Fruit fly (Drosophila melanogaster) whole organism, embryonic: Measurements from ENCODE around the gene Coa8.

ENCODE experiments used
- BEAF-32 ChIP-seq: fragments of 200-800 bp; sonication (Bioruptor generic); optimal IDR thresholded peaks from 3 replicates; lab custom pipeline; 2017; ENCODE audit warnings: missing biosample characterization, missing genetic modification characterization, mild to moderate bottlenecking, moderate library complexity, missing genetic modification reagents
- CG1024 ChIP-seq: fragments of 200-800 bp; sonication (Bioruptor generic); IDR thresholded peaks from 2 replicates; pipeline ENCODE4 v1.3.6; 2022; ENCODE audit warnings: missing biosample characterization, missing genetic modification characterization
- CG10543 ChIP-seq: fragments of 200-800 bp; sonication (Bioruptor generic); optimal IDR thresholded peaks from 3 replicates; lab custom pipeline; 2017; ENCODE audit warnings: missing biosample characterization, mild to moderate bottlenecking, missing genetic modification characterization, moderate library complexity
- CG10565 ChIP-seq: fragments of 200-800 bp; sonication (Bioruptor generic); optimal IDR thresholded peaks from 3 replicates; lab custom pipeline; 2016; ENCODE audit warnings: missing biosample characterization, mild to moderate bottlenecking, missing genetic modification characterization
- CG12071 ChIP-seq: fragments of 200-800 bp; sonication (Bioruptor generic); optimal IDR thresholded peaks from 3 replicates; lab custom pipeline; 2018; ENCODE audit warnings: missing biosample characterization, mild to moderate bottlenecking, missing genetic modification characterization
- CG14050 ChIP-seq: fragments of 200-800 bp; sonication (Bioruptor generic); IDR thresholded peaks from 3 replicates; pipeline ENCODE4 v1.3.6; 2022; ENCODE audit warnings: missing biosample characterization, missing genetic modification characterization
- CG17385 ChIP-seq: fragments of 200-800 bp; sonication (Bioruptor generic); optimal IDR thresholded peaks from 3 replicates; lab custom pipeline; 2018; ENCODE audit warnings: missing biosample characterization, mild to moderate bottlenecking, missing genetic modification characterization
- CG17802 ChIP-seq: fragments of 200-800 bp; sonication (Bioruptor generic); optimal IDR thresholded peaks from 2 replicates; lab custom pipeline; 2018; ENCODE audit warnings: missing biosample characterization, mild to moderate bottlenecking, missing genetic modification characterization, moderate library complexity
- CG2199 ChIP-seq: fragments of 200-800 bp; sonication (Bioruptor generic); IDR thresholded peaks from 3 replicates; pipeline ENCODE4 v1.3.6; 2022; ENCODE audit warnings: missing biosample characterization, missing genetic modification characterization
- CG3163 ChIP-seq: fragments of 200-800 bp; sonication (Bioruptor generic); optimal IDR thresholded peaks from 3 replicates; lab custom pipeline; 2016; ENCODE audit warnings: missing biosample characterization, missing genetic modification characterization
- CG34376 ChIP-seq: fragments of 200-800 bp; sonication (Bioruptor generic); optimal IDR thresholded peaks from 2 replicates; lab custom pipeline; 2018; ENCODE audit warnings: missing biosample characterization, mild to moderate bottlenecking, missing genetic modification characterization
- CG4707 ChIP-seq: fragments of 200-800 bp; sonication (Bioruptor generic); optimal IDR thresholded peaks from 2 replicates; lab custom pipeline; 2018; ENCODE audit warnings: missing biosample characterization, mild to moderate bottlenecking, missing genetic modification characterization, moderate library complexity
- CG6175 ChIP-seq: fragments of 200-800 bp; sonication (Bioruptor generic); IDR thresholded peaks from 3 replicates; pipeline ENCODE4 v1.3.6; 2022; ENCODE audit warnings: missing biosample characterization, missing genetic modification characterization
- CG6683 ChIP-seq: fragments of 200-800 bp; sonication (Bioruptor generic); optimal IDR thresholded peaks from 2 replicates; lab custom pipeline; 2017; ENCODE audit warnings: missing biosample characterization, mild to moderate bottlenecking, missing genetic modification characterization, missing genetic modification reagents
- CG7556 ChIP-seq: fragments of 200-800 bp; sonication (Bioruptor generic); optimal IDR thresholded peaks from 2 replicates; lab custom pipeline; 2017; ENCODE audit warnings: missing biosample characterization, mild to moderate bottlenecking, missing genetic modification characterization
- CG8089 ChIP-seq: fragments of 200-800 bp; sonication (Bioruptor generic); optimal IDR thresholded peaks from 3 replicates; lab custom pipeline; 2016; ENCODE audit warnings: missing biosample characterization, missing genetic modification characterization
- CG8281 ChIP-seq: fragments of 200-800 bp; sonication (Bioruptor generic); optimal IDR thresholded peaks from 2 replicates; lab custom pipeline; 2018; ENCODE audit warnings: missing biosample characterization, mild to moderate bottlenecking, missing genetic modification characterization, moderate library complexity
- CG9437 ChIP-seq: fragments of 200-800 bp; sonication (Bioruptor generic); optimal IDR thresholded peaks from 2 replicates; lab custom pipeline; 2018; ENCODE audit warnings: missing biosample characterization, mild to moderate bottlenecking, missing genetic modification characterization
- CG9727 ChIP-seq: fragments of 200-800 bp; sonication (Bioruptor generic); optimal IDR thresholded peaks from 3 replicates; lab custom pipeline; 2017; ENCODE audit warnings: missing biosample characterization, mild to moderate bottlenecking, missing genetic modification characterization
- Deaf1 ChIP-seq: fragments of 200-800 bp; optimal IDR thresholded peaks from 3 replicates; lab custom pipeline; 2019; ENCODE audit warnings: missing biosample characterization, mild to moderate bottlenecking, missing genetic modification characterization, moderate library complexity
- Dek ChIP-seq: fragments of 200-800 bp; sonication (Bioruptor generic); optimal IDR thresholded peaks from 3 replicates; lab custom pipeline; 2019; ENCODE audit warnings: missing biosample characterization, mild to moderate bottlenecking, missing genetic modification characterization, moderate library complexity
- Doc3 ChIP-seq: fragments of 200-800 bp; sonication (Bioruptor generic); IDR thresholded peaks from 3 replicates; pipeline ENCODE4 v1.3.6; 2022; ENCODE audit warnings: missing biosample characterization, missing genetic modification characterization; ENCODE audit not compliant: partially characterized antibody
- Elba2 ChIP-seq: fragments of 200-800 bp; sonication (Bioruptor generic); optimal IDR thresholded peaks from 3 replicates; lab custom pipeline; 2016; ENCODE audit warnings: missing biosample characterization, missing genetic modification characterization
- Fer1 ChIP-seq: fragments of 200-800 bp; sonication (Bioruptor generic); optimal IDR thresholded peaks from 2 replicates; lab custom pipeline; 2017; ENCODE audit warnings: missing biosample characterization, mild to moderate bottlenecking, missing genetic modification characterization
- Hsf ChIP-seq: fragments of 200-800 bp; sonication (Bioruptor generic); optimal IDR thresholded peaks from 3 replicates; lab custom pipeline; 2016; ENCODE audit warnings: missing biosample characterization, missing genetic modification characterization
- Opbp ChIP-seq: fragments of 200-800 bp; sonication (Bioruptor generic); IDR thresholded peaks from 3 replicates; pipeline ENCODE4 v1.3.6; 2022; ENCODE audit warnings: missing biosample characterization, missing genetic modification characterization; ENCODE audit not compliant: partially characterized antibody
- Ptx1 ChIP-seq: fragments of 200-800 bp; sonication (Bioruptor generic); IDR thresholded peaks from 2 replicates; pipeline ENCODE4 v1.3.6; 2022; ENCODE audit warnings: missing biosample characterization, missing genetic modification characterization
- Rfx ChIP-seq: fragments of 200-800 bp; sonication (Bioruptor generic); IDR thresholded peaks from 2 replicates; pipeline ENCODE4 v1.3.6; 2022; ENCODE audit warnings: missing biosample characterization, missing genetic modification characterization
- Rx ChIP-seq: fragments of 200-800 bp; sonication (Bioruptor generic); IDR thresholded peaks from 2 replicates; pipeline ENCODE4 v1.3.6; 2022; ENCODE audit warnings: missing biosample characterization, missing genetic modification characterization
- al ChIP-seq: fragments of 200-800 bp; sonication (Bioruptor generic); IDR thresholded peaks from 2 replicates; pipeline ENCODE4 v1.3.6; 2022; ENCODE audit warnings: missing biosample characterization, missing genetic modification characterization
- az2 ChIP-seq: fragments of 200-800 bp; sonication (Bioruptor generic); optimal IDR thresholded peaks from 3 replicates; lab custom pipeline; 2016; ENCODE audit warnings: missing biosample characterization, missing genetic modification characterization
- bowl ChIP-seq: fragments of 200-800 bp; sonication (Bioruptor generic); IDR thresholded peaks from 2 replicates; pipeline ENCODE4 v1.3.6; 2022; ENCODE audit warnings: missing biosample characterization, missing genetic modification characterization
- caup ChIP-seq: fragments of 200-800 bp; sonication (Bioruptor generic); optimal IDR thresholded peaks from 3 replicates; lab custom pipeline; 2017; ENCODE audit warnings: missing biosample characterization, mild to moderate bottlenecking, missing genetic modification characterization, moderate library complexity; ENCODE audit not compliant: severe bottlenecking
- chif ChIP-seq, 2 experiments: fragments of 200-800 bp; sonication (Bioruptor generic); optimal IDR thresholded peaks; 3 replicates each; lab custom pipeline; 2016; ENCODE audit warnings: missing biosample characterization in 2 of 2, missing genetic modification characterization in 2 of 2
- ci ChIP-seq: fragments of 200-800 bp; sonication (Bioruptor generic); IDR thresholded peaks from 3 replicates; pipeline ENCODE4 v1.3.6; 2022; ENCODE audit warnings: missing biosample characterization, missing genetic modification characterization
- dati ChIP-seq: fragments of 200-800 bp; sonication (Bioruptor generic); IDR thresholded peaks from 2 replicates; pipeline ENCODE4 v1.3.6; 2022; ENCODE audit warnings: missing biosample characterization, missing genetic modification characterization
- dysf ChIP-seq: fragments of 200-800 bp; sonication (Bioruptor generic); IDR thresholded peaks from 3 replicates; pipeline ENCODE4 v1.3.6; 2022; ENCODE audit warnings: missing biosample characterization, missing genetic modification characterization
- grn ChIP-seq: fragments of 200-800 bp; sonication (Bioruptor generic); optimal IDR thresholded peaks from 3 replicates; lab custom pipeline; 2017; ENCODE audit warnings: missing biosample characterization, missing genetic modification characterization
- h ChIP-seq: fragments of >200 bp; optimal IDR thresholded peaks from 2 replicates; lab custom pipeline; 2017
- org-1 ChIP-seq: fragments of 200-800 bp; sonication (Bioruptor generic); optimal IDR thresholded peaks from 2 replicates; lab custom pipeline; 2017; ENCODE audit warnings: missing biosample characterization, missing genetic modification characterization
- rib ChIP-seq: fragments of 200-800 bp; sonication (Bioruptor generic); IDR thresholded peaks from 2 replicates; pipeline ENCODE4 v1.3.6; 2022; ENCODE audit warnings: missing biosample characterization, missing genetic modification characterization
- slp2 ChIP-seq: fragments of 200-800 bp; sonication (Bioruptor generic); optimal IDR thresholded peaks from 2 replicates; lab custom pipeline; 2016; ENCODE audit warnings: missing biosample characterization, missing genetic modification characterization
- tio ChIP-seq: fragments of 200-800 bp; sonication (Bioruptor generic); optimal IDR thresholded peaks from 2 replicates; lab custom pipeline; 2017; ENCODE audit warnings: missing biosample characterization, missing genetic modification characterization, inconsistent platforms
- tll ChIP-seq, 2 experiments: fragments of 200-800 bp in 1 of 2; fragments of >200 bp in 1 of 2; sonication (Bioruptor generic) in 1 of 2; optimal IDR thresholded peaks; 2 replicates each; lab custom pipeline; 2017 to 2019; ENCODE audit warnings: missing biosample characterization in 2 of 2, missing genetic modification characterization in 2 of 2, mild to moderate bottlenecking in 1 of 2, moderate library complexity in 1 of 2
- tna ChIP-seq: fragments of 200-800 bp; sonication (Bioruptor generic); IDR thresholded peaks from 2 replicates; pipeline ENCODE4 v1.3.6; 2022; ENCODE audit warnings: missing biosample characterization, missing genetic modification characterization; ENCODE audit not compliant: partially characterized antibody
- trem ChIP-seq: fragments of 200-800 bp; optimal IDR thresholded peaks from 3 replicates; lab custom pipeline; 2019; ENCODE audit warnings: missing biosample characterization, mild to moderate bottlenecking, missing genetic modification characterization, moderate library complexity
- twi ChIP-seq: fragments of 200-800 bp; optimal IDR thresholded peaks from 2 replicates; lab custom pipeline; 2019; ENCODE audit warnings: missing biosample characterization, mild to moderate bottlenecking, missing genetic modification characterization, moderate library complexity
- vnd ChIP-seq: fragments of 200-800 bp; sonication (Bioruptor generic); IDR thresholded peaks from 3 replicates; pipeline ENCODE4 v1.3.6; 2022; ENCODE audit warnings: missing biosample characterization, missing genetic modification characterization; ENCODE audit not compliant: partially characterized antibody
- zf30C ChIP-seq: fragments of 200-800 bp; sonication (Bioruptor generic); optimal IDR thresholded peaks from 3 replicates; lab custom pipeline; 2018; ENCODE audit warnings: missing biosample characterization, mild to moderate bottlenecking, missing genetic modification characterization

The Coa8 gene

dm6 chrX:1877107-1877736 is 2.9 kb upstream of the Coa8 start, which contains the start of the genes CG14817 and CG14805 (continued):
- peak; percentile 88 for TF ChIP-seq trem (tag; lab: Kevin White, UChicago)
- peak; percentile 38 for TF ChIP-seq twi
- TF ChIP-seq caup: peak; percentile 93
- no peak for TF ChIP-seq Elba2 (GFP tag; lab: Kevin White, UChicago)
- peak; percentile 45 for TF ChIP-seq CG7556 (GFP tag; lab: Kevin White, UChicago)
- TF ChIP-seq zf30C (GFP tag; lab: Kevin White, UChicago): no peak
- TF ChIP-seq CG3163 (GFP tag; lab: Kevin White, UChicago): no peak
- TF ChIP-seq bowl: no peak
- no peak for TF ChIP-seq tll (GFP tag; optimal IDR thresholded peaks at IDR 0.05; lab: Kevin White, UChicago)
- 0 out of 2 replicates have a peak, but pooled peaks have one; percentile 25 for TF ChIP-seq Rx (GFP tag; lab: Robert Waterston, UW)
- TF ChIP-seq CG1024 (GFP tag; lab: Robert Waterston, UW): no peak
- TF ChIP-seq Opbp (GFP tag; lab: Robert Waterston, UW): peak; percentile 70
- peak; percentile 86 for TF ChIP-seq CG9437 (GFP tag; lab: Kevin White, UChicago)
- no peak for TF ChIP-seq dati (GFP tag; lab: Robert Waterston, UW)
- peak; percentile 43 for TF ChIP-seq Dek
- TF ChIP-seq CG34376: peak; percentile 94
- peak; percentile 40 for TF ChIP-seq Hsf (GFP tag; lab: Kevin White, UChicago)
- TF ChIP-seq tio (GFP tag; lab: Kevin White, UChicago): no peak
- peak; percentile 29 for TF ChIP-seq az2 (GFP tag; lab: Kevin White, UChicago)
- TF ChIP-seq slp2: peak; percentile 12
- TF ChIP-seq CG2199 (GFP tag; lab: Robert Waterston, UW): no peak
- TF ChIP-seq org-1 (GFP tag; lab: Kevin White, UChicago): peak; percentile 54
- 0 out of 3 replicates have a peak, but pooled peaks have one; percentile 31 for TF ChIP-seq vnd (GFP tag; lab: Robert Waterston, UW)
- TF ChIP-seq CG4707 (GFP tag; lab: Kevin White, UChicago): peak; percentile 81
- no peak for TF ChIP-seq h (lab: Kevin White, UChicago)
- TF ChIP-seq BEAF-32: peak; percentile 70
- no peak for TF ChIP-seq CG10565
- TF ChIP-seq CG17385: peak; percentile 76
- peak; percentile 89 for TF ChIP-seq CG10543
- TF ChIP-seq dysf (GFP tag; lab: Robert Waterston, UW): peak; percentile 53; the same call in 1 of the 3 replicates
- TF ChIP-seq Fer1: peak; percentile 93
- peak; percentile 20 for TF ChIP-seq CG17802
- peak; percentile 30 for TF ChIP-seq Deaf1 (tag; lab: Kevin White, UChicago)
- no peak for TF ChIP-seq Ptx1 (GFP tag; lab: Robert Waterston, UW)
- TF ChIP-seq CG6683 (GFP tag; lab: Kevin White, UChicago): peak; percentile 69
- TF ChIP-seq CG14050: peak; percentile 59; the same call in 2 of the 3 replicates
- TF ChIP-seq al: no peak; the same call in 1 of the 2 replicates
- no peak for TF ChIP-seq CG8089 (GFP tag; lab: Kevin White, UChicago)
- TF ChIP-seq CG6175: no peak
- peak; percentile 78 for TF ChIP-seq Rfx
- no peak for TF ChIP-seq rib (GFP tag; lab: Robert Waterston, UW)
- peak; percentile 80 for TF ChIP-seq CG9727
- TF ChIP-seq CG8281 (tag; lab: Kevin White, UChicago): no peak
- peak in 1 of 2 experiments; percentile 5 for TF ChIP-seq chif (GFP tag; optimal IDR thresholded peaks at IDR 0.05; lab: Kevin White, UChicago)
- TF ChIP-seq tna (GFP tag; lab: Robert Waterston, UW): no peak; the same call in 1 of the 2 replicates
- peak; percentile 91 for TF ChIP-seq ci (GFP tag; lab: Robert Waterston, UW)
- TF ChIP-seq Doc3: 0 out of 3 replicates have a peak, but pooled peaks have one; percentile 36
- TF ChIP-seq CG12071 (GFP tag; lab: Kevin White, UChicago): peak; percentile 83
- TF ChIP-seq grn: no peak
